Fruit fly (Drosophila melanogaster) whole organism: ENCODE data around the gene CG3939.

ENCODE experiments used
- CG8478 ChIP-seq: fragments of >200 bp; optimal IDR thresholded peaks from 2 replicates; lab custom pipeline; 2018; ENCODE audit warnings: inconsistent platforms
- Dll ChIP-seq: fragments of >200 bp; optimal IDR thresholded peaks from 2 replicates; lab custom pipeline; 2017
- pan ChIP-seq: fragments of >200 bp; optimal IDR thresholded peaks from 2 replicates; lab custom pipeline; 2017
- psq ChIP-seq: fragments of >200 bp; optimal IDR thresholded peaks from 2 replicates; lab custom pipeline; 2017
- usp ChIP-seq: fragments of >200 bp; optimal IDR thresholded peaks from 2 replicates; lab custom pipeline; 2017; ENCODE audit warnings: missing biosample characterization, missing genetic modification characterization, mixed read lengths

dm6 chrX:3139961-3140360 is 34.9 kb upstream of the CG3939 start:
- TF ChIP-seq pan (no peak), CG8478 (lab: Kevin White, UChicago) (no peak), usp (GFP tag; lab: Kevin White, UChicago) (no peak), psq (lab: Kevin White, UChicago) (no peak), Dll (lab: Kevin White, UChicago) (no peak)
